Worm (Caenorhabditis elegans) whole organism, young adult: ENCODE measurements around the gene pges-2.

Experiments
- B0336.3 ChIP-seq: fragments of 200-800 bp; sonication (Bioruptor generic); IDR thresholded peaks from 2 replicates; pipeline ENCODE4 v1.3.6; 2022; ENCODE audit warnings: missing genetic modification characterization, missing compliant biosample characterization
- F22D6.2 ChIP-seq: sonication (generic microtip); optimal IDR thresholded peaks from 2 replicates; lab custom pipeline; 2016; ENCODE audit warnings: mild to moderate bottlenecking, missing genetic modification characterization, missing compliant biosample characterization
- F33H1.4 ChIP-seq: fragments of 200-800 bp; sonication (Bioruptor generic); IDR thresholded peaks from 2 replicates; pipeline ENCODE4 v1.3.6; 2022; ENCODE audit warnings: missing genetic modification reagents, missing genetic modification characterization, missing compliant biosample characterization
- F49E8.2 ChIP-seq: sonication (generic microtip); optimal IDR thresholded peaks from 3 replicates; lab custom pipeline; 2017; ENCODE audit warnings: missing genetic modification characterization, mild to moderate bottlenecking, missing compliant biosample characterization, antibody characterized with exemption, moderate library complexity; ENCODE audit not compliant: insufficient read depth
- K11D2.4 ChIP-seq: fragments of 200-800 bp; sonication (Bioruptor generic); IDR thresholded peaks from 2 replicates; pipeline ENCODE4 v1.3.6; 2022; ENCODE audit warnings: missing genetic modification reagents, missing genetic modification characterization, missing compliant biosample characterization
- T07F8.4 ChIP-seq: sonication (generic microtip); optimal IDR thresholded peaks from 2 replicates; lab custom pipeline; 2016; ENCODE audit warnings: mild to moderate bottlenecking, missing genetic modification characterization, moderate library complexity, missing compliant biosample characterization
- Y53G8AR.9 ChIP-seq: fragments of 200-800 bp; sonication (Bioruptor generic); conservative IDR thresholded peaks from 2 replicates; pipeline ENCODE4 v1.3.6; 2022; ENCODE audit warnings: missing genetic modification reagents, missing genetic modification characterization, missing compliant biosample characterization
- akir-1 ChIP-seq: fragments of 200-800 bp; sonication (Bioruptor generic); optimal IDR thresholded peaks from 2 replicates; lab custom pipeline; 2018; ENCODE audit warnings: mild to moderate bottlenecking, missing genetic modification characterization, moderate library complexity, missing compliant biosample characterization
- aptf-3 ChIP-seq: fragments of 200-800 bp; sonication (Bioruptor generic); IDR thresholded peaks from 2 replicates; pipeline ENCODE4 v1.3.6; 2022; ENCODE audit warnings: missing genetic modification characterization, missing compliant biosample characterization
- attf-5 ChIP-seq: fragments of 200-800 bp; sonication (Bioruptor generic); optimal IDR thresholded peaks from 2 replicates; lab custom pipeline; 2018; ENCODE audit warnings: mild to moderate bottlenecking, missing genetic modification characterization, missing compliant biosample characterization
- attf-6 ChIP-seq: fragments of 200-800 bp; sonication (Bioruptor generic); IDR thresholded peaks from 2 replicates; pipeline ENCODE4 v1.3.6; 2022; ENCODE audit warnings: missing genetic modification reagents, missing genetic modification characterization, missing compliant biosample characterization
- bed-2 ChIP-seq: fragments of 200-800 bp; sonication (Bioruptor generic); IDR thresholded peaks from 2 replicates; pipeline ENCODE4 v1.3.6; 2022; ENCODE audit warnings: missing genetic modification reagents, missing genetic modification characterization, missing compliant biosample characterization
- ceh-27 ChIP-seq: fragments of 200-800 bp; sonication (Bioruptor generic); optimal IDR thresholded peaks from 2 replicates; lab custom pipeline; 2018; ENCODE audit warnings: mild to moderate bottlenecking, missing genetic modification characterization, moderate library complexity, missing compliant biosample characterization
- ceh-40 ChIP-seq: fragments of 200-800 bp; sonication (Bioruptor generic); IDR thresholded peaks from 2 replicates; pipeline ENCODE4 v1.3.6; 2022; ENCODE audit warnings: missing genetic modification characterization, missing compliant biosample characterization
- ceh-58 ChIP-seq: fragments of 200-800 bp; sonication (Bioruptor generic); IDR thresholded peaks from 2 replicates; pipeline ENCODE4 v1.3.6; 2022; ENCODE audit warnings: missing genetic modification characterization, missing compliant biosample characterization
- dox-1 ChIP-seq: fragments of 200-800 bp; sonication (Bioruptor generic); IDR thresholded peaks from 2 replicates; pipeline ENCODE4 v1.3.6; 2022; ENCODE audit warnings: missing genetic modification reagents, missing genetic modification characterization, missing compliant biosample characterization
- efl-1 ChIP-seq: fragments of 150-350 bp; optimal IDR thresholded peaks from 2 replicates; lab custom pipeline; 2014; ENCODE audit warnings: missing biosample characterization, missing genetic modification reagents, missing genetic modification characterization
- egl-44 ChIP-seq: fragments of 200-800 bp; sonication (Bioruptor generic); IDR thresholded peaks from 2 replicates; pipeline ENCODE4 v1.3.6; 2022; ENCODE audit warnings: missing genetic modification reagents, missing genetic modification characterization, missing compliant biosample characterization
- fkh-3 ChIP-seq: sonication (generic microtip); optimal IDR thresholded peaks from 2 replicates; lab custom pipeline; 2016; ENCODE audit warnings: mild to moderate bottlenecking, missing genetic modification characterization, missing compliant biosample characterization
- hmg-1.2 ChIP-seq: fragments of 200-800 bp; sonication (Bioruptor generic); IDR thresholded peaks from 2 replicates; pipeline ENCODE4 v1.3.6; 2022; ENCODE audit warnings: missing genetic modification reagents, missing genetic modification characterization, missing compliant biosample characterization
- hsf-1 ChIP-seq: fragments of 200-800 bp; sonication (Bioruptor generic); IDR thresholded peaks from 2 replicates; pipeline ENCODE4 v1.3.6; 2022; ENCODE audit warnings: missing genetic modification reagents, missing genetic modification characterization, missing compliant biosample characterization
- lin-40 ChIP-seq: sonication (generic microtip); optimal IDR thresholded peaks from 2 replicates; lab custom pipeline; 2016; ENCODE audit warnings: missing genetic modification characterization, mild to moderate bottlenecking, missing compliant biosample characterization, missing genotype, missing genetic modification reagents
- lin-54 ChIP-seq: fragments of 200-800 bp; sonication (Bioruptor generic); optimal IDR thresholded peaks from 2 replicates; lab custom pipeline; 2018; ENCODE audit warnings: mild to moderate bottlenecking, missing genetic modification characterization, missing compliant biosample characterization
- lsl-1 ChIP-seq: fragments of 200-800 bp; sonication (Bioruptor generic); optimal IDR thresholded peaks from 2 replicates; lab custom pipeline; 2018; ENCODE audit warnings: mild to moderate bottlenecking, missing genetic modification characterization, moderate library complexity, missing compliant biosample characterization
- madf-6 ChIP-seq: fragments of 200-800 bp; sonication (Bioruptor generic); IDR thresholded peaks from 2 replicates; pipeline ENCODE4 v1.3.6; 2022; ENCODE audit warnings: missing genetic modification reagents, missing genetic modification characterization, missing compliant biosample characterization
- mcd-1 ChIP-seq: fragments of 200-800 bp; sonication (Bioruptor generic); IDR thresholded peaks from 2 replicates; pipeline ENCODE4 v1.3.6; 2022; ENCODE audit warnings: missing genetic modification reagents, missing genetic modification characterization, missing compliant biosample characterization
- mel-28 ChIP-seq: sonication (generic microtip); optimal IDR thresholded peaks from 2 replicates; lab custom pipeline; 2016; ENCODE audit warnings: borderline replicate concordance, mild to moderate bottlenecking, missing genetic modification characterization, missing compliant biosample characterization
- nhr-27 ChIP-seq: fragments of 200-800 bp; sonication (Bioruptor generic); optimal IDR thresholded peaks from 2 replicates; lab custom pipeline; 2018; ENCODE audit warnings: mild to moderate bottlenecking, missing genetic modification characterization, moderate library complexity, missing compliant biosample characterization
- pbrm-1 ChIP-seq: fragments of 200-800 bp; sonication (Bioruptor generic); IDR thresholded peaks from 2 replicates; pipeline ENCODE4 v1.3.6; 2022; ENCODE audit warnings: missing genetic modification reagents, missing genetic modification characterization, missing compliant biosample characterization
- rcor-1 ChIP-seq: fragments of 200-800 bp; sonication (Bioruptor generic); IDR thresholded peaks from 2 replicates; pipeline ENCODE4 v1.3.6; 2022; ENCODE audit warnings: missing genetic modification reagents, missing genetic modification characterization, missing compliant biosample characterization
- snpc-1.3 ChIP-seq: sonication (generic microtip); optimal IDR thresholded peaks from 2 replicates; lab custom pipeline; 2017; ENCODE audit warnings: missing genetic modification characterization, mild to moderate bottlenecking, missing compliant biosample characterization, antibody characterized with exemption, moderate library complexity, missing genotype, missing genetic modification reagents; ENCODE audit not compliant: insufficient read depth
- sptf-2 ChIP-seq: fragments of 200-800 bp; sonication (Bioruptor generic); optimal IDR thresholded peaks from 2 replicates; lab custom pipeline; 2018; ENCODE audit warnings: mild to moderate bottlenecking, missing genetic modification characterization, missing compliant biosample characterization
- tbp1 ChIP-seq: fragments of 200-800 bp; sonication (Bioruptor generic); optimal IDR thresholded peaks from 2 replicates; lab custom pipeline; 2018; ENCODE audit warnings: mild to moderate bottlenecking, missing genetic modification characterization, missing compliant biosample characterization
- xnd-1 ChIP-seq: sonication (generic microtip); optimal IDR thresholded peaks from 2 replicates; lab custom pipeline; 2016; ENCODE audit warnings: missing genotype, missing genetic modification reagents, missing genetic modification characterization, missing compliant biosample characterization
- ztf-18 ChIP-seq: sonication (generic microtip); optimal IDR thresholded peaks from 2 replicates; lab custom pipeline; 2016; ENCODE audit warnings: missing genotype, mild to moderate bottlenecking, missing genetic modification characterization, missing compliant biosample characterization

Gene pges-2

DNA sequence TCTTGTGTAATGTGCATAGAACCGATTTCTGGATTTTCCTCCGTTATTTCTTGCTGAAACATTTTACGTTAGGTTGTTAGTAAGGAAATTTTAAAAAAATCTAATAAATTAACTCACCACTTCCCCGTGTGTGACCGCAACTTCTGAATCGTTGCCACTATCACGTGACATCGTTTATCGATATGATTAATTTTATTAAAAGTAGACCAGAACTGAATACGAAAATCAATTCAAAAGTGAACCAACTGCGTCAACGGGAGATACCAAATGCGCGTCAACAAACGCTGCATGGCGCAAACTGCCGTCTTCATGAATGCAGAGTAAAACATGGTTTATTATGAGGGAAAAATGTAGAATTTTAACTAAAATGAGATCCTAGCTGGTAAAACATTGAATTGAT is 1.6 kb downstream of the pges-2 start, which contains the start of gene sir-2.1 (continued):
- TF ChIP-seq Y53G8AR.9 (GFP tag; lab: Robert Waterston, UW) = no peak
- TF ChIP-seq lin-40 (tag; lab: Kevin White, UChicago) = peak; percentile 18
- TF ChIP-seq F22D6.2 = no peak
- TF ChIP-seq aptf-3 = no peak
- peak; percentile 66 for TF ChIP-seq F33H1.4 (GFP tag; lab: Robert Waterston, UW)
- TF ChIP-seq fkh-3 (tag; lab: Kevin White, UChicago) = no peak
- TF ChIP-seq mcd-1 (GFP tag; lab: Robert Waterston, UW) = peak; percentile 44; the same call in 1 of the 2 replicates
- no peak for TF ChIP-seq ceh-27 (GFP tag; lab: Kevin White, UChicago)
- TF ChIP-seq ztf-18 (tag; lab: Kevin White, UChicago) = peak; percentile 91
- TF ChIP-seq B0336.3 (GFP tag; lab: Robert Waterston, UW) = no peak
- no peak for TF ChIP-seq mel-28 (tag; lab: Kevin White, UChicago)
- peak; percentile 26 for TF ChIP-seq lsl-1 (GFP tag; lab: Kevin White, UChicago)
- TF ChIP-seq T07F8.4 = no peak
- TF ChIP-seq attf-6 = peak; percentile 51
- peak; percentile 44 for TF ChIP-seq hmg-1.2
- TF ChIP-seq rcor-1 (GFP tag; lab: Robert Waterston, UW) = 0 out of 2 replicates have a peak, but pooled peaks have one; percentile 25
- TF ChIP-seq madf-6 (GFP tag; lab: Robert Waterston, UW) = peak; percentile 46; the same call in 1 of the 2 replicates
- 0 out of 2 replicates have a peak, but pooled peaks have one; percentile 40 for TF ChIP-seq hsf-1 (GFP tag; lab: Robert Waterston, UW)
- TF ChIP-seq ceh-40 (GFP tag; lab: Robert Waterston, UW) = no peak
- TF ChIP-seq sptf-2 (GFP tag; lab: Kevin White, UChicago) = no peak
- no peak for TF ChIP-seq bed-2 (GFP tag; lab: Robert Waterston, UW)
- peak; percentile 61 for TF ChIP-seq attf-5 (GFP tag; lab: Kevin White, UChicago)
- TF ChIP-seq dox-1 (GFP tag; lab: Robert Waterston, UW) = 0 out of 2 replicates have a peak, but pooled peaks have one; percentile 57
- TF ChIP-seq egl-44 (GFP tag; lab: Robert Waterston, UW) = no peak
- no peak for TF ChIP-seq F49E8.2 (tag; lab: Kevin White, UChicago)
- TF ChIP-seq xnd-1 = peak; percentile 11
- TF ChIP-seq nhr-27 = no peak
- TF ChIP-seq K11D2.4 (GFP tag; lab: Robert Waterston, UW) = no peak
- TF ChIP-seq efl-1 (GFP tag; lab: Kevin White, UChicago) = no peak
- no peak for TF ChIP-seq akir-1 (GFP tag; lab: Kevin White, UChicago)
- peak; percentile 40; the same call in 1 of the 2 replicates for TF ChIP-seq pbrm-1

ce11 chrIV:10360336-10360735 is 7.3 kb downstream of the pges-2 start, which contains the start of gene ugt-59:
Gene ugt-59 (plus strand): TSS chrIV:10360636.
- no peak for TF ChIP-seq nhr-27
- no peak for TF ChIP-seq lin-54 (GFP tag; lab: Kevin White, UChicago)
- TF ChIP-seq lin-40 (tag; lab: Kevin White, UChicago) = no peak
- TF ChIP-seq attf-5 (GFP tag; lab: Kevin White, UChicago) = no peak
- TF ChIP-seq tbp1 (GFP tag; lab: Kevin White, UChicago) = no peak
- TF ChIP-seq snpc-1.3 (tag; lab: Kevin White, UChicago) = no peak

DNA sequence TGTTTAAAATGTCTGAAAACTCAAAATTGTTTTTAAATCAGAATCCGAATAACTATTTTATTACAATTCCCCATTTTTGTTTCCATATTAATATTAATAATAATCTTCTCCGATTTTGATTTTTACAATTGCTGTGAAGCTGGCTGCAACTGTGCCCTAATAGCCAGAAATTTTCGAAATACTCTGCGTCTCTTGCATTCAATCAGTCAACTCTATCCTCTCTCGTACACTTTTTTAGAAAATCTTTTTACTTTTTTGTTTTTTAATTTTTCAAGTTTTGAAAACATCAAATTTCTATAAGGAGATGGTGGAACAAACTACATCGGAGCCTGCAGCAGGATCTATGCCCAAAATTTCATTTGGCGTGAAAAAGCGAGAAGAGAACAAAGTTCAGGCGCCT is 9.7 kb downstream of the pges-2 start, which contains the start of gene gkow-1:
Gene gkow-1, plus strand, starts transcription at position 301 of the 400 bp plus-strand sequence.
- TF ChIP-seq hmg-1.2 (peak; percentile 45; the same call in 1 of the 2 replicates), ceh-58 (GFP tag; lab: Robert Waterston, UW) (no peak)
- TF ChIP-seq, all 124 proteins: peak for 1
